Fruit fly (Drosophila melanogaster) whole organism, embryonic: ENCODE measurements around the gene CG17996.

Source experiments
- ATbp ChIP-seq: fragments of 200-800 bp; sonication (Bioruptor generic); optimal IDR thresholded peaks from 2 replicates; lab custom pipeline; 2017; ENCODE audit warnings: missing biosample characterization, mild to moderate bottlenecking, missing genetic modification characterization, missing genetic modification reagents
- Atf6 ChIP-seq: fragments of 200-800 bp; sonication (Bioruptor generic); IDR thresholded peaks from 2 replicates; pipeline ENCODE4 v1.3.6; 2022; ENCODE audit warnings: missing biosample characterization, missing genetic modification characterization
- B-H1 ChIP-seq: fragments of 200-800 bp; sonication (Bioruptor generic); IDR thresholded peaks from 3 replicates; pipeline ENCODE4 v1.3.6; 2022; ENCODE audit warnings: missing biosample characterization, missing genetic modification characterization
- B-H2 ChIP-seq: fragments of 200-800 bp; sonication (Bioruptor generic); optimal IDR thresholded peaks from 2 replicates; lab custom pipeline; 2018; ENCODE audit warnings: missing biosample characterization, mild to moderate bottlenecking, missing genetic modification characterization
- Bgb ChIP-seq: fragments of 200-800 bp; sonication (Bioruptor generic); IDR thresholded peaks from 2 replicates; pipeline ENCODE4 v1.3.6; 2022; ENCODE audit warnings: missing biosample characterization, missing genetic modification characterization; ENCODE audit not compliant: partially characterized antibody
- CG10654 ChIP-seq: fragments of 200-800 bp; sonication (Bioruptor generic); optimal IDR thresholded peaks from 2 replicates; lab custom pipeline; 2016; ENCODE audit warnings: missing biosample characterization, missing genetic modification characterization
- CG11560 ChIP-seq: fragments of 200-800 bp; sonication (Bioruptor generic); IDR thresholded peaks from 3 replicates; pipeline ENCODE4 v1.3.6; 2022; ENCODE audit warnings: missing biosample characterization, missing genetic modification characterization
- CG12391 ChIP-seq: fragments of 200-800 bp; sonication (Bioruptor generic); optimal IDR thresholded peaks from 3 replicates; lab custom pipeline; 2018; ENCODE audit warnings: missing biosample characterization, mild to moderate bottlenecking, missing genetic modification characterization, moderate library complexity
- CG12659 ChIP-seq: fragments of 200-800 bp; sonication (Bioruptor generic); optimal IDR thresholded peaks from 3 replicates; lab custom pipeline; 2017; ENCODE audit warnings: mild to moderate bottlenecking, missing biosample characterization, missing genetic modification reagents, missing genetic modification characterization
- CG14710 ChIP-seq: fragments of 200-800 bp; sonication (Bioruptor generic); optimal IDR thresholded peaks from 3 replicates; lab custom pipeline; 2019; ENCODE audit warnings: missing biosample characterization, mild to moderate bottlenecking, missing genetic modification characterization, moderate library complexity
- CG15479 ChIP-seq: fragments of 200-800 bp; sonication (Bioruptor generic); optimal IDR thresholded peaks from 3 replicates; lab custom pipeline; 2019; ENCODE audit warnings: missing biosample characterization, mild to moderate bottlenecking, missing genetic modification characterization, moderate library complexity
- CG17912 ChIP-seq: fragments of 200-800 bp; sonication (Bioruptor generic); optimal IDR thresholded peaks from 2 replicates; lab custom pipeline; 2018; ENCODE audit warnings: missing biosample characterization, mild to moderate bottlenecking, missing genetic modification characterization
- CG18476 ChIP-seq: fragments of 200-800 bp; sonication (Bioruptor generic); optimal IDR thresholded peaks from 2 replicates; lab custom pipeline; 2016; ENCODE audit warnings: missing biosample characterization, mild to moderate bottlenecking, missing genetic modification characterization
- CG2202 ChIP-seq: fragments of 200-800 bp; sonication (Bioruptor generic); optimal IDR thresholded peaks from 2 replicates; lab custom pipeline; 2018; ENCODE audit warnings: missing biosample characterization, mild to moderate bottlenecking, missing genetic modification characterization
- CG3065 ChIP-seq: fragments of 200-800 bp; sonication (Bioruptor generic); optimal IDR thresholded peaks from 2 replicates; lab custom pipeline; 2016; ENCODE audit warnings: missing biosample characterization, missing genetic modification characterization
- CG31388 ChIP-seq: fragments of 200-800 bp; sonication (Bioruptor generic); optimal IDR thresholded peaks from 2 replicates; lab custom pipeline; 2016; ENCODE audit warnings: missing biosample characterization, missing genetic modification characterization
- CG3838 ChIP-seq: fragments of 200-800 bp; sonication (Bioruptor generic); optimal IDR thresholded peaks from 3 replicates; lab custom pipeline; 2016; ENCODE audit warnings: missing biosample characterization, missing genetic modification characterization
- CG43689 ChIP-seq: fragments of 200-800 bp; sonication (Bioruptor generic); IDR thresholded peaks from 2 replicates; pipeline ENCODE4 v1.3.6; 2022; ENCODE audit warnings: missing biosample characterization, missing genetic modification characterization
- CG5953 ChIP-seq: fragments of 200-800 bp; sonication (Bioruptor generic); IDR thresholded peaks from 2 replicates; pipeline ENCODE4 v1.3.6; 2022; ENCODE audit warnings: missing biosample characterization, missing genetic modification characterization
- CG6791 ChIP-seq: fragments of 200-800 bp; sonication (Bioruptor generic); IDR thresholded peaks from 3 replicates; pipeline ENCODE4 v1.3.6; 2022; ENCODE audit warnings: missing biosample characterization, missing genetic modification characterization; ENCODE audit not compliant: partially characterized antibody
- CG7928 ChIP-seq: fragments of 200-800 bp; sonication (Bioruptor generic); optimal IDR thresholded peaks from 2 replicates; lab custom pipeline; 2017; ENCODE audit warnings: missing biosample characterization, mild to moderate bottlenecking, missing genetic modification characterization
- Chrac-16 ChIP-seq: fragments of 200-800 bp; sonication (Bioruptor generic); optimal IDR thresholded peaks from 3 replicates; lab custom pipeline; 2016; ENCODE audit warnings: missing biosample characterization, missing genetic modification characterization
- Dad ChIP-seq: fragments of 200-800 bp; sonication (Bioruptor generic); optimal IDR thresholded peaks from 3 replicates; lab custom pipeline; 2016; ENCODE audit warnings: missing biosample characterization, missing genetic modification characterization
- Ets97D ChIP-seq: fragments of 200-800 bp; sonication (Bioruptor generic); optimal IDR thresholded peaks from 3 replicates; lab custom pipeline; 2016; ENCODE audit warnings: missing biosample characterization, missing genetic modification characterization
- Gsc ChIP-seq: fragments of 200-800 bp; sonication (Bioruptor generic); IDR thresholded peaks from 2 replicates; pipeline ENCODE4 v1.3.6; 2022; ENCODE audit warnings: missing biosample characterization, missing genetic modification characterization
- Gug ChIP-seq: fragments of 200-800 bp; sonication (Bioruptor generic); IDR thresholded peaks from 4 replicates; pipeline ENCODE4 v1.3.6; 2022; ENCODE audit warnings: missing biosample characterization, missing genetic modification characterization
- HLH4C ChIP-seq: fragments of 200-800 bp; sonication (Bioruptor generic); IDR thresholded peaks from 3 replicates; pipeline ENCODE4 v1.3.6; 2022; ENCODE audit warnings: missing biosample characterization, missing genetic modification characterization; ENCODE audit not compliant: partially characterized antibody
- Hr39 ChIP-seq: fragments of >200 bp; optimal IDR thresholded peaks from 2 replicates; lab custom pipeline; 2017
- Med ChIP-seq: fragments of 200-800 bp; sonication (Bioruptor generic); peaks from one replicate; lab custom pipeline; 2016; ENCODE audit warnings: missing biosample characterization, missing genetic modification characterization, mild to moderate bottlenecking, inconsistent platforms, moderate library complexity
- NFAT ChIP-seq: fragments of 200-800 bp; sonication (Bioruptor generic); IDR thresholded peaks from 2 replicates; pipeline ENCODE4 v1.3.6; 2022; ENCODE audit warnings: missing biosample characterization, missing genetic modification characterization
- NK7.1 ChIP-seq: fragments of 200-800 bp; sonication (Bioruptor generic); optimal IDR thresholded peaks from 3 replicates; lab custom pipeline; 2016; ENCODE audit warnings: missing biosample characterization, missing genetic modification characterization
- Spps ChIP-seq: fragments of 200-800 bp; sonication (Bioruptor generic); optimal IDR thresholded peaks from 2 replicates; lab custom pipeline; 2018; ENCODE audit warnings: missing biosample characterization, mild to moderate bottlenecking, missing genetic modification characterization
- al ChIP-seq: fragments of 200-800 bp; sonication (Bioruptor generic); IDR thresholded peaks from 2 replicates; pipeline ENCODE4 v1.3.6; 2022; ENCODE audit warnings: missing biosample characterization, missing genetic modification characterization
- ase ChIP-seq: fragments of 200-800 bp; sonication (Bioruptor generic); IDR thresholded peaks from 3 replicates; pipeline ENCODE4 v1.3.6; 2022; ENCODE audit warnings: missing biosample characterization, missing genetic modification characterization
- ewg ChIP-seq: fragments of 200-800 bp; sonication (Bioruptor generic); optimal IDR thresholded peaks from 3 replicates; lab custom pipeline; 2017; ENCODE audit warnings: mild to moderate bottlenecking, missing biosample characterization, missing genetic modification reagents, missing genetic modification characterization
- fru ChIP-seq: fragments of >200 bp; optimal IDR thresholded peaks from 2 replicates; lab custom pipeline; 2017
- lab ChIP-seq: fragments of 200-800 bp; sonication (Bioruptor generic); optimal IDR thresholded peaks from 3 replicates; lab custom pipeline; 2017; ENCODE audit warnings: missing biosample characterization, missing genetic modification characterization, mild to moderate bottlenecking, moderate library complexity, missing genetic modification reagents
- lbe ChIP-seq: fragments of 200-800 bp; sonication (Bioruptor generic); optimal IDR thresholded peaks from 2 replicates; lab custom pipeline; 2016; ENCODE audit warnings: missing biosample characterization, mild to moderate bottlenecking, missing genetic modification characterization
- mld ChIP-seq: fragments of 200-800 bp; sonication (Bioruptor generic); IDR thresholded peaks from 3 replicates; pipeline ENCODE4 v1.3.6; 2022; ENCODE audit warnings: missing biosample characterization, missing genetic modification characterization; ENCODE audit not compliant: partially characterized antibody
- ranshi ChIP-seq: fragments of 200-800 bp; sonication (Bioruptor generic); IDR thresholded peaks from 2 replicates; pipeline ENCODE4 v1.3.6; 2022; ENCODE audit warnings: missing biosample characterization, missing genetic modification characterization
- rib ChIP-seq: fragments of 200-800 bp; sonication (Bioruptor generic); IDR thresholded peaks from 2 replicates; pipeline ENCODE4 v1.3.6; 2022; ENCODE audit warnings: missing biosample characterization, missing genetic modification characterization
- slbo ChIP-seq: fragments of 200-800 bp; sonication (Bioruptor generic); IDR thresholded peaks from 2 replicates; pipeline ENCODE4 v1.3.6; 2022; ENCODE audit warnings: missing biosample characterization, missing genetic modification characterization
- sna ChIP-seq: fragments of 200-800 bp; sonication (Bioruptor generic); IDR thresholded peaks from 2 replicates; pipeline ENCODE4 v1.3.6; 2022; ENCODE audit warnings: missing biosample characterization, missing genetic modification characterization; ENCODE audit not compliant: partially characterized antibody
- sob ChIP-seq: fragments of 200-800 bp; sonication (Bioruptor generic); IDR thresholded peaks from 2 replicates; pipeline ENCODE4 v1.3.6; 2022; ENCODE audit warnings: missing biosample characterization, missing genetic modification characterization
- sqz ChIP-seq: fragments of 200-800 bp; sonication (Bioruptor generic); optimal IDR thresholded peaks from 3 replicates; lab custom pipeline; 2018; ENCODE audit warnings: missing biosample characterization, mild to moderate bottlenecking, missing genetic modification characterization
- tgo ChIP-seq: fragments of 200-800 bp; sonication (Bioruptor generic); IDR thresholded peaks from 3 replicates; pipeline ENCODE4 v1.3.6; 2022; ENCODE audit warnings: missing biosample characterization, missing genetic modification characterization
- tx ChIP-seq: fragments of 200-800 bp; sonication (Bioruptor generic); optimal IDR thresholded peaks from 2 replicates; lab custom pipeline; 2016; ENCODE audit warnings: missing biosample characterization, missing genetic modification characterization
- vnd ChIP-seq: fragments of 200-800 bp; sonication (Bioruptor generic); IDR thresholded peaks from 3 replicates; pipeline ENCODE4 v1.3.6; 2022; ENCODE audit warnings: missing biosample characterization, missing genetic modification characterization; ENCODE audit not compliant: partially characterized antibody
- vvl ChIP-seq: fragments of 200-800 bp; sonication (Bioruptor generic); IDR thresholded peaks from 2 replicates; pipeline ENCODE4 v1.3.6; 2022; ENCODE audit warnings: missing biosample characterization, missing genetic modification characterization

CG17996 gene

dm6 chr2L:16720707-16721700 lies 9.8 kb downstream of the CG17996 start (continued):
- TF ChIP-seq Atf6 (GFP tag; lab: Robert Waterston, UW) (peak; percentile 93), lbe (GFP tag; lab: Kevin White, UChicago) (peak; percentile 87), mld (GFP tag; lab: Robert Waterston, UW) (no peak), rib (GFP tag; lab: Robert Waterston, UW) (peak; percentile 86), fru (no peak), CG11560 (tag; lab: Robert Waterston, UW) (peak; percentile 76; the same call in 2 of the 3 replicates), CG3065 (peak; percentile 78), Ets97D (GFP tag; lab: Kevin White, UChicago) (peak; percentile 60), sqz (peak; percentile 68), Gug (GFP tag; lab: Robert Waterston, UW) (peak; percentile 90), Gsc (GFP tag; lab: Robert Waterston, UW) (no peak; the same call in none of the 2 replicates), vvl (peak; percentile 98), slbo (peak; percentile 95), lab (GFP tag; lab: Kevin White, UChicago) (peak; percentile 95), HLH4C (GFP tag; lab: Robert Waterston, UW) (0 out of 3 replicates have a peak, but pooled peaks have one; percentile 17), CG43689 (GFP tag; lab: Robert Waterston, UW) (peak; percentile 48; the same call in 1 of the 2 replicates), CG18476 (peak; percentile 94), Bgb (no peak), CG3838 (GFP tag; lab: Kevin White, UChicago) (peak; percentile 73), Spps (tag; lab: Kevin White, UChicago) (peak; percentile 91), Med (GFP tag; lab: Kevin White, UChicago) (peak; percentile 95), CG14710 (tag; lab: Kevin White, UChicago) (peak; percentile 93), Hr39 (lab: Kevin White, UChicago) (no peak), CG6791 (GFP tag; lab: Robert Waterston, UW) (no peak), NFAT (GFP tag; lab: Robert Waterston, UW) (peak; percentile 86), NK7.1 (GFP tag; lab: Kevin White, UChicago) (peak; percentile 55), vnd (no peak), CG7928 (GFP tag; lab: Kevin White, UChicago) (peak; percentile 21), CG10654 (GFP tag; lab: Kevin White, UChicago) (peak; percentile 87), tx (GFP tag; lab: Kevin White, UChicago) (peak; percentile 55), Dad (GFP tag; lab: Kevin White, UChicago) (peak; percentile 74), ATbp (GFP tag; lab: Kevin White, UChicago) (peak; percentile 87), al (GFP tag; lab: Robert Waterston, UW) (peak; percentile 81), tgo (GFP tag; lab: Robert Waterston, UW) (peak; percentile 96), ase (GFP tag; lab: Robert Waterston, UW) (peak; percentile 95), CG5953 (GFP tag; lab: Robert Waterston, UW) (peak; percentile 96), Chrac-16 (GFP tag; lab: Kevin White, UChicago) (peak; percentile 84), CG2202 (tag; lab: Kevin White, UChicago) (peak; percentile 47), ranshi (GFP tag; lab: Robert Waterston, UW) (peak; percentile 92), CG12659 (peak; percentile 90), CG31388 (GFP tag; lab: Kevin White, UChicago) (peak; percentile 88), sna (GFP tag; lab: Robert Waterston, UW) (no peak), B-H1 (GFP tag; lab: Robert Waterston, UW) (peak; percentile 95), B-H2 (GFP tag; lab: Kevin White, UChicago) (no peak), CG17912 (GFP tag; lab: Kevin White, UChicago) (peak; percentile 54), ewg (GFP tag; lab: Kevin White, UChicago) (peak; percentile 83), CG15479 (GFP tag; lab: Kevin White, UChicago) (no peak), CG12391 (tag; lab: Kevin White, UChicago) (peak; percentile 90), sob (GFP tag; lab: Robert Waterston, UW) (peak; percentile 91)
